Worm (Caenorhabditis elegans): ENCODE measurements around the gene rhi-1.

DNA sequence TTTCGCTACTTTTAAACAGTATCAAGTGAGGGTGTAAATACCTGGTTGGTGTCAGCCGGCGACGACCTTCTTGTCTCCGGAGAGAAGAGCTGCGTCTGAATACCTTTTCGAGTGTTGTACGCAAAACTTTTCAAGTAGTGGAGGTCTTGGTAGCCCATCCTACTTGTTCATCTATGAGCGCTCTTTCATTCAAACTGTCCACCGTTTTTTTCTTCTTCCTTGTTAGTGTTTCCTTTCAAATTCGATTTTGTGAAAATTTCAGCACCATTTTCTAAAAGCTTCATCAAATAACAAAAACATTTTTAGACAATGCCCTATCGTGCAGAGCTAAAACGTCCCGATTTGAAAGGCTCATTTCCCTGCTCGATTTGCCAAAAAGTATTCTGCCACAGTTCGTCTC lies 46.1 kb downstream of the rhi-1 start, which contains the start of gene ham-2:
- TF ChIP-seq Y79H2A.3 (GFP tag; conservative IDR thresholded peaks at IDR 0.05) (no peak), zfh-2 (GFP tag; conservative IDR thresholded peaks at IDR 0.05) (no peak), T07F8.4 (tag; optimal IDR thresholded peaks at IDR 0.05) (no peak), ceh-40 (GFP tag; IDR thresholded peaks at IDR 0.05) (no peak), unc-62 (GFP tag; optimal IDR thresholded peaks at IDR 0.05) (no peak), egl-44 (GFP tag; IDR thresholded peaks at IDR 0.05) (no peak), cebp-2 (GFP tag; IDR thresholded peaks at IDR 0.05) (no peak), cebp-1 (GFP tag; IDR thresholded peaks at IDR 0.05) (no peak), cebp-1 (tag; optimal IDR thresholded peaks at IDR 0.05) (no peak), snpc-4 (GFP tag; optimal IDR thresholded peaks at IDR 0.05) (no peak), snpc-4 (tag; optimal IDR thresholded peaks at IDR 0.05) (no peak), rec-8 (tag; optimal IDR thresholded peaks at IDR 0.05) (no peak), sdz-38 (tag; optimal IDR thresholded peaks at IDR 0.05) (no peak)
